Fruit fly (Drosophila melanogaster): ENCODE results near the gene CG6959.

Gene CG6959

DNA sequence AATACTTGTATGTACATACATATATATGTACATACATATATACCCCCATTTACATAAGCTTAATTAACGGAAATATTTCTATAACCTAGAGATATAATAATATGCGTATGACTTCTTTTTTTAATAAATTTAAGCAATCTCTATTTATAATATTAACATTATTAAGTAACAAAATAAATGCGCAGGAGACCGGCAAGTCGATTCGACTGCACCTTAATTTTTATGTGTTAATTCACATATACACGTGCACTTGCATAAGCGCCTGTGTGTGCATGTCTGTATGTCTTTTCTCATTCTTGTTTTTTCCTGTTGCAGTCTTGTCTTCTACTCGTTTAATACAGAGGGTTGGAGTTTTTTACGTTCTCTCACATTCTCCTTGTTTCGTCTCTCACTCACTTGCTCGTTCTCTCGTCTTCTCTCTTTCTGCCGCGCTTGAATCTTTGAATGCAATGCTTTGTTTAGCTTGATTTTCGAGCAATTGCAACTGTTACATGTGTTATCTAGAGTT, 89.0 kb downstream of the CG6959 start (continued):
- TF ChIP-seq CG6792 (GFP tag; optimal IDR thresholded peaks at IDR 0.05) (peak; percentile 96), CG6163 (GFP tag; IDR thresholded peaks at IDR 0.05) (peak; percentile 97), CG9139 (GFP tag; optimal IDR thresholded peaks at IDR 0.05) (peak; percentile 92), Sox15 (GFP tag; optimal IDR thresholded peaks at IDR 0.05) (peak; percentile 93), CG11762 (GFP tag; optimal IDR thresholded peaks at IDR 0.05; ENCODE audit: insufficient read depth) (peak; percentile 95), ss (GFP tag; optimal IDR thresholded peaks at IDR 0.05) (peak; percentile 96 to 98), CG7368 (GFP tag; optimal IDR thresholded peaks at IDR 0.05) (peak; percentile 96), cyc (GFP tag; optimal IDR thresholded peaks at IDR 0.05) (peak; percentile 93), CG6276 (GFP tag; optimal IDR thresholded peaks at IDR 0.05) (peak; percentile 96), eg (GFP tag; IDR thresholded peaks at IDR 0.05) (peak; percentile 97), CG8319 (GFP tag; optimal IDR thresholded peaks at IDR 0.05) (peak; percentile 93), CG11902 (GFP tag; optimal IDR thresholded peaks at IDR 0.05) (peak; percentile 95), CG15336 (GFP tag; IDR thresholded peaks at IDR 0.05) (peak; percentile 93)

- peak; percentile 80 for TF ChIP-seq dac (GFP tag; optimal IDR thresholded peaks at IDR 0.05)
- peak; percentile 81 for TF ChIP-seq CG1621 (tag; optimal IDR thresholded peaks at IDR 0.05)
- peak; percentile 58 for TF ChIP-seq fkh (GFP tag; optimal IDR thresholded peaks at IDR 0.05)
- TF ChIP-seq CG6792 (GFP tag; optimal IDR thresholded peaks at IDR 0.05), result peak; percentile 87
- TF ChIP-seq CG11762 (GFP tag; optimal IDR thresholded peaks at IDR 0.05; ENCODE audit: insufficient read depth), result peak; percentile 89
- peak; percentile 93 for TF ChIP-seq CG3032 (tag; optimal IDR thresholded peaks at IDR 0.05)
- peak; percentile 96 for TF ChIP-seq topi (GFP tag; optimal IDR thresholded peaks at IDR 0.05)
- TF ChIP-seq CG9139 (GFP tag; optimal IDR thresholded peaks at IDR 0.05), result peak; percentile 78
- TF ChIP-seq Sox102F (GFP tag; optimal IDR thresholded peaks at IDR 0.05), result peak; percentile 93
- TF ChIP-seq CG11902 (GFP tag; optimal IDR thresholded peaks at IDR 0.05), result peak; percentile 89
- peak; percentile 83 for TF ChIP-seq CG8319 (GFP tag; optimal IDR thresholded peaks at IDR 0.05)
- peak; percentile 90 for TF ChIP-seq CG10669 (GFP tag; optimal IDR thresholded peaks at IDR 0.05)
- TF ChIP-seq esn (GFP tag; optimal IDR thresholded peaks at IDR 0.05), result peak; percentile 95
- TF ChIP-seq CG8632 (GFP tag; optimal IDR thresholded peaks at IDR 0.05), result peak; percentile 88
- peak; percentile 81 for TF ChIP-seq CG16779 (tag; optimal IDR thresholded peaks at IDR 0.05)
- TF ChIP-seq CG15336 (GFP tag; IDR thresholded peaks at IDR 0.05), result peak; percentile 74
- TF ChIP-seq Gug (GFP tag; IDR thresholded peaks at IDR 0.05), result peak; percentile 74
- peak; percentile 94 for TF ChIP-seq Ets96B (tag; optimal IDR thresholded peaks at IDR 0.05)
- peak; percentile 97 for TF ChIP-seq svp (GFP tag)
- peak; percentile 81 for TF ChIP-seq CG7368 (GFP tag; optimal IDR thresholded peaks at IDR 0.05)
- peak; percentile 79 to 91 for TF ChIP-seq ss (GFP tag; optimal IDR thresholded peaks at IDR 0.05)
- TF ChIP-seq vri (GFP tag; optimal IDR thresholded peaks at IDR 0.05), result peak; percentile 85
- TF ChIP-seq CG10631 (GFP tag; optimal IDR thresholded peaks at IDR 0.05), result peak; percentile 91
- TF ChIP-seq Hr38 (GFP tag; optimal IDR thresholded peaks at IDR 0.05), result no peak
- peak; percentile 94 for TF ChIP-seq OdsH (GFP tag; optimal IDR thresholded peaks at IDR 0.05)
- peak; percentile 87 to 91 for TF ChIP-seq salr (GFP tag; optimal IDR thresholded peaks at IDR 0.05)
- TF ChIP-seq CG3919 (GFP tag; optimal IDR thresholded peaks at IDR 0.05), result peak; percentile 92
- peak; percentile 67 for TF ChIP-seq fd85E (GFP tag; optimal IDR thresholded peaks at IDR 0.05)
- TF ChIP-seq CG32006 (GFP tag; optimal IDR thresholded peaks at IDR 0.05), result peak; percentile 93
- TF ChIP-seq Blimp-1 (GFP tag; optimal IDR thresholded peaks at IDR 0.05), result peak; percentile 93
- TF ChIP-seq CG6854 (GFP tag; optimal IDR thresholded peaks at IDR 0.05), result peak; percentile 60
- TF ChIP-seq Smox (GFP tag; optimal IDR thresholded peaks at IDR 0.05), result peak; percentile 94
- peak; percentile 94 for TF ChIP-seq lz (GFP tag; optimal IDR thresholded peaks at IDR 0.05)
- peak; percentile 94 for TF ChIP-seq Sox14 (GFP tag; optimal IDR thresholded peaks at IDR 0.05)
- peak; percentile 91 for TF ChIP-seq Eip75B (GFP tag; optimal IDR thresholded peaks at IDR 0.05)
- TF ChIP-seq Eip93F (GFP tag; optimal IDR thresholded peaks at IDR 0.05), result peak; percentile 81
- peak; percentile 73; the same call in 2 of the 3 replicates for TF ChIP-seq eg (GFP tag; IDR thresholded peaks at IDR 0.05)
- TF ChIP-seq Ets21C (GFP tag; optimal IDR thresholded peaks at IDR 0.05), result peak; percentile 90
- peak; percentile 84 for TF ChIP-seq CG6163 (GFP tag; IDR thresholded peaks at IDR 0.05)
- TF ChIP-seq CG6276 (GFP tag; optimal IDR thresholded peaks at IDR 0.05), result peak; percentile 76
- TF ChIP-seq Hr4 (GFP tag; optimal IDR thresholded peaks at IDR 0.05), result peak; percentile 88
- peak; percentile 92 for TF ChIP-seq fd59A (GFP tag; optimal IDR thresholded peaks at IDR 0.05)
- peak; percentile 91 for TF ChIP-seq cyc (GFP tag; optimal IDR thresholded peaks at IDR 0.05)
- peak; percentile 89 for TF ChIP-seq CG6808 (GFP tag; optimal IDR thresholded peaks at IDR 0.05)
Measured at dm6 chr3R:11779357-11780018, 89.8 kb downstream of the CG6959 start.

Measured in whole organism, prepupa.